Fruit fly (Drosophila melanogaster): ENCODE measurements around the gene CG42557.

Gene CG42557

dm6 chr3R:29894393-29894792, 38.7 kb upstream of the CG42557 start (continued):
- TF ChIP-seq insv (GFP tag; optimal IDR thresholded peaks at IDR 0.05) = no peak
- TF ChIP-seq CG8281 (tag; optimal IDR thresholded peaks at IDR 0.05) = peak; percentile 18
- TF ChIP-seq CG3065 (GFP tag; optimal IDR thresholded peaks at IDR 0.05) = no peak
- peak; percentile 32 for TF ChIP-seq pnt (GFP tag; optimal IDR thresholded peaks at IDR 0.05)
- no peak for TF ChIP-seq cas (GFP tag; IDR thresholded peaks at IDR 0.05)
- TF ChIP-seq slp2 (GFP tag; optimal IDR thresholded peaks at IDR 0.05) = no peak
- peak; percentile 35 for TF ChIP-seq CG12219 (GFP tag; optimal IDR thresholded peaks at IDR 0.05)
- TF ChIP-seq fd96Cb (tag; optimal IDR thresholded peaks at IDR 0.05) = peak; percentile 53
- TF ChIP-seq sug (tag; optimal IDR thresholded peaks at IDR 0.05) = peak; percentile 66
- TF ChIP-seq CG31365 (tag; optimal IDR thresholded peaks at IDR 0.05) = peak; percentile 9
- peak; percentile 63 for TF ChIP-seq fd3F (GFP tag; optimal IDR thresholded peaks at IDR 0.05)
- TF ChIP-seq Abd-B (GFP tag; optimal IDR thresholded peaks at IDR 0.05) = peak; percentile 48
- TF ChIP-seq Drgx (GFP tag; IDR thresholded peaks at IDR 0.05) = peak; percentile 84
- no peak for TF ChIP-seq CHES-1-like (GFP tag; optimal IDR thresholded peaks at IDR 0.05)
- TF ChIP-seq Chrac-16 (GFP tag; optimal IDR thresholded peaks at IDR 0.05) = peak; percentile 7
- no peak for TF ChIP-seq trh (GFP tag; optimal IDR thresholded peaks at IDR 0.05)
- TF ChIP-seq luna (GFP tag; optimal IDR thresholded peaks at IDR 0.05) = no peak
- TF ChIP-seq CG2712 (tag; optimal IDR thresholded peaks at IDR 0.05) = peak; percentile 68
- peak; percentile 81 for TF ChIP-seq lmd (GFP tag; IDR thresholded peaks at IDR 0.05)
- TF ChIP-seq CG11456 (GFP tag; IDR thresholded peaks at IDR 0.05) = 0 out of 3 replicates have a peak, but pooled peaks have one; percentile 60
- peak; percentile 20 for TF ChIP-seq odd (GFP tag; optimal IDR thresholded peaks at IDR 0.05)
- TF ChIP-seq Blimp-1 (GFP tag; optimal IDR thresholded peaks at IDR 0.05) = peak; percentile 36
- peak; percentile 35 for TF ChIP-seq CG17568 (GFP tag; optimal IDR thresholded peaks at IDR 0.05)
- TF ChIP-seq dysf (GFP tag; IDR thresholded peaks at IDR 0.05) = peak; percentile 89
- no peak for TF ChIP-seq rib (GFP tag; IDR thresholded peaks at IDR 0.05)
- no peak for TF ChIP-seq Atf3 (GFP tag; optimal IDR thresholded peaks at IDR 0.05)
- no peak for TF ChIP-seq chinmo (GFP tag; IDR thresholded peaks at IDR 0.05; ENCODE audit: partially characterized antibody)
- peak; percentile 57 for TF ChIP-seq CG17385 (GFP tag; optimal IDR thresholded peaks at IDR 0.05)
- TF ChIP-seq Max (GFP tag; optimal IDR thresholded peaks at IDR 0.05) = peak; percentile 2
- TF ChIP-seq Med (GFP tag) = peak; percentile 90
- no peak for TF ChIP-seq CG14710 (tag; optimal IDR thresholded peaks at IDR 0.05)
- peak; percentile 69 for TF ChIP-seq Dad (GFP tag; optimal IDR thresholded peaks at IDR 0.05)
- TF ChIP-seq NK7.1 (GFP tag; optimal IDR thresholded peaks at IDR 0.05) = peak; percentile 19
- TF ChIP-seq Atf-2 (GFP tag; optimal IDR thresholded peaks at IDR 0.05) = peak; percentile 6
- peak; percentile 38 for TF ChIP-seq jumu (GFP tag; optimal IDR thresholded peaks at IDR 0.05)
- TF ChIP-seq sisA (GFP tag; IDR thresholded peaks at IDR 0.05) = peak; percentile 47
- no peak for TF ChIP-seq z (GFP tag; IDR thresholded peaks at IDR 0.05)
- TF ChIP-seq CG1603 (tag; optimal IDR thresholded peaks at IDR 0.05) = peak; percentile 52
- TF ChIP-seq shn (GFP tag; optimal IDR thresholded peaks at IDR 0.05) = peak; percentile 32
- no peak for TF ChIP-seq cato (GFP tag; optimal IDR thresholded peaks at IDR 0.05; ENCODE audit: borderline replicate concordance)
- no peak for TF ChIP-seq btn (GFP tag; optimal IDR thresholded peaks at IDR 0.05)
- TF ChIP-seq amos (GFP tag; IDR thresholded peaks at IDR 0.05; ENCODE audit: partially characterized antibody) = no peak
- peak; percentile 38 for TF ChIP-seq gro (GFP tag; optimal IDR thresholded peaks at IDR 0.05)
- peak; percentile 64 for TF ChIP-seq CG9817 (tag; optimal IDR thresholded peaks at IDR 0.05)
- no peak for TF ChIP-seq CG16815 (GFP tag; optimal IDR thresholded peaks at IDR 0.05)
- TF ChIP-seq CG10565 (GFP tag; optimal IDR thresholded peaks at IDR 0.05) = no peak
- peak; percentile 44; the same call in 1 of the 2 replicates for TF ChIP-seq E2f1 (GFP tag; IDR thresholded peaks at IDR 0.05)
- peak; percentile 73 for TF ChIP-seq slbo (GFP tag; IDR thresholded peaks at IDR 0.05)
- no peak for TF ChIP-seq hkb (optimal IDR thresholded peaks at IDR 0.05)
- peak; percentile 52 for TF ChIP-seq hkb (GFP tag; IDR thresholded peaks at IDR 0.05)
- TF ChIP-seq dimm (GFP tag; IDR thresholded peaks at IDR 0.05) = no peak
- no peak for TF ChIP-seq HmgD (GFP tag; optimal IDR thresholded peaks at IDR 0.05)
